Worm (Caenorhabditis elegans) whole organism, mixed stage, embryonic: ENCODE data around the gene memo-1.

Experiments used
- blmp-1 ChIP-seq: fragments of 150-350 bp; optimal IDR thresholded peaks from 2 replicates; lab custom pipeline; 2014; ENCODE audit warnings: missing biosample characterization, missing genetic modification characterization
- ces-1 ChIP-seq: fragments of 150-350 bp; optimal IDR thresholded peaks from 2 replicates; lab custom pipeline; 2014; ENCODE audit warnings: missing biosample characterization, missing genetic modification reagents, missing genetic modification characterization
- lin-13 ChIP-seq: fragments of 150-350 bp; optimal IDR thresholded peaks from 2 replicates; lab custom pipeline; 2014; ENCODE audit warnings: missing biosample characterization, missing genetic modification characterization
- lsy-2 ChIP-seq: fragments of 150-350 bp; optimal IDR thresholded peaks from 2 replicates; lab custom pipeline; 2014; ENCODE audit warnings: missing biosample characterization, missing genetic modification characterization
- mep-1 ChIP-seq: fragments of 150-350 bp; optimal IDR thresholded peaks from 2 replicates; lab custom pipeline; 2017; ENCODE audit warnings: missing biosample characterization, missing genetic modification reagents, missing genetic modification characterization, inconsistent platforms
- nhr-12 ChIP-seq: fragments of 150-350 bp; optimal IDR thresholded peaks from 2 replicates; lab custom pipeline; 2014; ENCODE audit warnings: missing biosample characterization, missing genetic modification characterization
- nhr-76 ChIP-seq: sonication (generic microtip); optimal IDR thresholded peaks from 2 replicates; lab custom pipeline; 2017; ENCODE audit warnings: missing biosample characterization, missing genetic modification characterization
- pha-4 ChIP-seq: fragments of 150-350 bp; optimal IDR thresholded peaks from 2 replicates; lab custom pipeline; 2018; ENCODE audit warnings: missing biosample characterization, missing genetic modification reagents, missing genetic modification characterization
- sem-2 ChIP-seq: fragments of 200-800 bp; sonication (Bioruptor generic); optimal IDR thresholded peaks from 2 replicates; lab custom pipeline; 2018; ENCODE audit warnings: mild to moderate bottlenecking, missing genetic modification characterization, missing compliant biosample characterization
- unc-62 ChIP-seq: fragments of 150-350 bp; optimal IDR thresholded peaks from 2 replicates; lab custom pipeline; 2014; ENCODE audit warnings: missing biosample characterization, missing genetic modification reagents, missing genetic modification characterization
- zip-8 ChIP-seq: fragments of 150-350 bp; optimal IDR thresholded peaks from 2 replicates; lab custom pipeline; 2014; ENCODE audit warnings: missing biosample characterization, missing genetic modification characterization
- ztf-11 ChIP-seq: fragments of 150-350 bp; optimal IDR thresholded peaks from 2 replicates; lab custom pipeline; 2014; ENCODE audit warnings: missing biosample characterization, missing genetic modification characterization

ce11 chrV:7809320-7810256 is 37.4 kb downstream of the memo-1 start, which contains the start of gene ZK742.3:
- TF ChIP-seq nhr-76 (tag; lab: Kevin White, UChicago): no peak
- no peak for TF ChIP-seq blmp-1 (tag; lab: Kevin White, UChicago)
- no peak for TF ChIP-seq lin-13 (tag; lab: Kevin White, UChicago)
- TF ChIP-seq ces-1 (GFP tag; lab: Kevin White, UChicago): no peak
- TF ChIP-seq nhr-12 (tag; lab: Kevin White, UChicago): no peak
- TF ChIP-seq zip-8 (tag; lab: Kevin White, UChicago): no peak
- TF ChIP-seq sem-2 (GFP tag; lab: Kevin White, UChicago): no peak
- TF ChIP-seq mep-1 (tag; lab: Kevin White, UChicago): no peak
- TF ChIP-seq unc-62 (GFP tag; lab: Kevin White, UChicago): no peak
- TF ChIP-seq ztf-11 (tag; lab: Kevin White, UChicago): no peak
- TF ChIP-seq lsy-2 (tag; lab: Kevin White, UChicago): no peak
- no peak for TF ChIP-seq pha-4 (tag; lab: Kevin White, UChicago)
